Fruit fly (Drosophila melanogaster) whole organism, embryonic: ENCODE measurements around the gene Muc11A.
A peak's percentile ranks its signal among the peaks of the same experiment; 100 is the strongest.

Experiments used
- Abd-B ChIP-seq: fragments of 200-800 bp; sonication (Bioruptor generic); optimal IDR thresholded peaks from 2 replicates; lab custom pipeline; 2018; ENCODE audit warnings: missing biosample characterization, mild to moderate bottlenecking, missing genetic modification characterization, moderate library complexity
- Atf6 ChIP-seq: fragments of 200-800 bp; sonication (Bioruptor generic); IDR thresholded peaks from 2 replicates; pipeline ENCODE4 v1.3.6; 2022; ENCODE audit warnings: missing biosample characterization, missing genetic modification characterization
- CG10267 ChIP-seq: fragments of 200-800 bp; sonication (Bioruptor generic); optimal IDR thresholded peaks from 2 replicates; lab custom pipeline; 2018; ENCODE audit warnings: missing biosample characterization, mild to moderate bottlenecking, missing genetic modification characterization, moderate library complexity
- CG11695 ChIP-seq: fragments of 200-800 bp; sonication (Bioruptor generic); IDR thresholded peaks from 3 replicates; pipeline ENCODE4 v1.3.6; 2022; ENCODE audit warnings: missing biosample characterization, missing genetic modification characterization
- CG12071 ChIP-seq: fragments of 200-800 bp; sonication (Bioruptor generic); optimal IDR thresholded peaks from 3 replicates; lab custom pipeline; 2018; ENCODE audit warnings: missing biosample characterization, mild to moderate bottlenecking, missing genetic modification characterization
- CG12942 ChIP-seq: fragments of 200-800 bp; sonication (Bioruptor generic); optimal IDR thresholded peaks from 3 replicates; lab custom pipeline; 2016; ENCODE audit warnings: missing biosample characterization, missing genetic modification characterization
- CG13287 ChIP-seq: fragments of 200-800 bp; sonication (Bioruptor generic); IDR thresholded peaks from 2 replicates; pipeline ENCODE4 v1.3.6; 2022; ENCODE audit warnings: missing biosample characterization, missing genetic modification characterization; ENCODE audit not compliant: partially characterized antibody
- CG13894 ChIP-seq: fragments of 200-800 bp; sonication (Bioruptor generic); optimal IDR thresholded peaks from 3 replicates; lab custom pipeline; 2018; ENCODE audit warnings: missing biosample characterization, mild to moderate bottlenecking, missing genetic modification characterization, moderate library complexity
- CG14860 ChIP-seq: fragments of 200-800 bp; sonication (Bioruptor generic); IDR thresholded peaks from 3 replicates; pipeline ENCODE4 v1.3.6; 2022; ENCODE audit warnings: missing biosample characterization, missing genetic modification characterization; ENCODE audit not compliant: partially characterized antibody
- CG15601 ChIP-seq: fragments of 200-800 bp; sonication (Bioruptor generic); optimal IDR thresholded peaks from 3 replicates; lab custom pipeline; 2019; ENCODE audit warnings: missing biosample characterization, mild to moderate bottlenecking, missing genetic modification characterization, moderate library complexity
- CG16813 ChIP-seq: fragments of 200-800 bp; sonication (Bioruptor generic); IDR thresholded peaks from 3 replicates; pipeline ENCODE4 v1.3.6; 2022; ENCODE audit warnings: missing biosample characterization, missing genetic modification characterization; ENCODE audit not compliant: partially characterized antibody
- CG18476 ChIP-seq: fragments of 200-800 bp; sonication (Bioruptor generic); optimal IDR thresholded peaks from 2 replicates; lab custom pipeline; 2016; ENCODE audit warnings: missing biosample characterization, mild to moderate bottlenecking, missing genetic modification characterization
- CG18764 ChIP-seq: fragments of 200-800 bp; sonication (Bioruptor generic); optimal IDR thresholded peaks from 3 replicates; lab custom pipeline; 2016; ENCODE audit warnings: missing biosample characterization, missing genetic modification characterization
- CG2116 ChIP-seq: fragments of 200-800 bp; sonication (Bioruptor generic); optimal IDR thresholded peaks from 3 replicates; lab custom pipeline; 2018; ENCODE audit warnings: missing biosample characterization, mild to moderate bottlenecking, missing genetic modification characterization
- CG2199 ChIP-seq: fragments of 200-800 bp; sonication (Bioruptor generic); IDR thresholded peaks from 3 replicates; pipeline ENCODE4 v1.3.6; 2022; ENCODE audit warnings: missing biosample characterization, missing genetic modification characterization
- CG34376 ChIP-seq: fragments of 200-800 bp; sonication (Bioruptor generic); optimal IDR thresholded peaks from 2 replicates; lab custom pipeline; 2018; ENCODE audit warnings: missing biosample characterization, mild to moderate bottlenecking, missing genetic modification characterization
- CG34422 ChIP-seq: fragments of 200-800 bp; sonication (Bioruptor generic); IDR thresholded peaks from 3 replicates; pipeline ENCODE4 v1.3.6; 2022; ENCODE audit warnings: missing biosample characterization, missing genetic modification characterization
- CG4282 ChIP-seq: fragments of 200-800 bp; sonication (Bioruptor generic); optimal IDR thresholded peaks from 2 replicates; lab custom pipeline; 2016; ENCODE audit warnings: missing biosample characterization, missing genetic modification characterization
- CG4707 ChIP-seq: fragments of 200-800 bp; sonication (Bioruptor generic); optimal IDR thresholded peaks from 2 replicates; lab custom pipeline; 2018; ENCODE audit warnings: missing biosample characterization, mild to moderate bottlenecking, missing genetic modification characterization, moderate library complexity
- CG6689 ChIP-seq: fragments of 200-800 bp; sonication (Bioruptor generic); IDR thresholded peaks from 2 replicates; pipeline ENCODE4 v1.3.6; 2022; ENCODE audit warnings: missing biosample characterization, missing genetic modification characterization
- Camta ChIP-seq: fragments of 200-800 bp; sonication (Bioruptor generic); optimal IDR thresholded peaks from 2 replicates; lab custom pipeline; 2016; ENCODE audit warnings: missing biosample characterization, missing genetic modification characterization
- CkIIα-i1 ChIP-seq: fragments of 200-800 bp; sonication (Bioruptor generic); IDR thresholded peaks from 2 replicates; pipeline ENCODE4 v1.3.6; 2022; ENCODE audit warnings: missing biosample characterization, missing genetic modification characterization
- Eip74EF ChIP-seq, 2 experiments: fragments of 200-800 bp in 1 of 2; fragments of >200 bp in 1 of 2; sonication (Bioruptor generic) in 1 of 2; optimal IDR thresholded peaks; 2 replicates each; lab custom pipeline; 2017 to 2019; ENCODE audit warnings: missing biosample characterization in 2 of 2, missing genetic modification characterization in 2 of 2, mild to moderate bottlenecking in 1 of 2, moderate library complexity in 1 of 2
- Elba2 ChIP-seq: fragments of 200-800 bp; sonication (Bioruptor generic); optimal IDR thresholded peaks from 3 replicates; lab custom pipeline; 2016; ENCODE audit warnings: missing biosample characterization, missing genetic modification characterization
- Ets97D ChIP-seq: fragments of 200-800 bp; sonication (Bioruptor generic); optimal IDR thresholded peaks from 3 replicates; lab custom pipeline; 2016; ENCODE audit warnings: missing biosample characterization, missing genetic modification characterization
- HLH4C ChIP-seq: fragments of 200-800 bp; sonication (Bioruptor generic); IDR thresholded peaks from 3 replicates; pipeline ENCODE4 v1.3.6; 2022; ENCODE audit warnings: missing biosample characterization, missing genetic modification characterization; ENCODE audit not compliant: partially characterized antibody
- Hr39 ChIP-seq: fragments of >200 bp; optimal IDR thresholded peaks from 2 replicates; lab custom pipeline; 2017
- Lhr ChIP-seq: fragments of 200-800 bp; sonication (Bioruptor generic); optimal IDR thresholded peaks from 3 replicates; lab custom pipeline; 2017; ENCODE audit warnings: mild to moderate bottlenecking, missing biosample characterization, missing genetic modification reagents, missing genetic modification characterization
- Nf-YA ChIP-seq: fragments of 200-800 bp; sonication (Bioruptor generic); IDR thresholded peaks from 2 replicates; pipeline ENCODE4 v1.3.6; 2022; ENCODE audit warnings: missing biosample characterization, missing genetic modification characterization
- Side ChIP-seq: fragments of 200-800 bp; sonication (Bioruptor generic); optimal IDR thresholded peaks from 2 replicates; lab custom pipeline; 2016; ENCODE audit warnings: missing biosample characterization, missing genetic modification characterization
- Sox100B ChIP-seq: fragments of 200-800 bp; sonication (Bioruptor generic); optimal IDR thresholded peaks from 3 replicates; lab custom pipeline; 2018; ENCODE audit warnings: missing biosample characterization, mild to moderate bottlenecking, missing genetic modification characterization
- Usf ChIP-seq: fragments of 200-800 bp; sonication (Bioruptor generic); optimal IDR thresholded peaks from 2 replicates; lab custom pipeline; 2017; ENCODE audit warnings: missing genotype, missing biosample characterization, missing genetic modification characterization
- amos ChIP-seq: fragments of 200-800 bp; sonication (Bioruptor generic); IDR thresholded peaks from 2 replicates; pipeline ENCODE4 v1.3.6; 2022; ENCODE audit warnings: missing biosample characterization, missing genetic modification characterization; ENCODE audit not compliant: partially characterized antibody
- ase ChIP-seq: fragments of 200-800 bp; sonication (Bioruptor generic); IDR thresholded peaks from 3 replicates; pipeline ENCODE4 v1.3.6; 2022; ENCODE audit warnings: missing biosample characterization, missing genetic modification characterization
- dmrt99B ChIP-seq: fragments of 200-800 bp; sonication (Bioruptor generic); optimal IDR thresholded peaks from 2 replicates; lab custom pipeline; 2018; ENCODE audit warnings: missing biosample characterization, mild to moderate bottlenecking, missing genetic modification characterization, moderate library complexity
- emc ChIP-seq: fragments of 200-800 bp; sonication (Bioruptor generic); optimal IDR thresholded peaks from 2 replicates; lab custom pipeline; 2016; ENCODE audit warnings: missing biosample characterization, missing genetic modification characterization
- ftz-f1 ChIP-seq: fragments of 200-800 bp; sonication (Bioruptor generic); optimal IDR thresholded peaks from 2 replicates; lab custom pipeline; 2016; ENCODE audit warnings: missing biosample characterization, missing genetic modification characterization
- gt ChIP-seq: fragments of 200-800 bp; sonication (Bioruptor generic); IDR thresholded peaks from 2 replicates; pipeline ENCODE4 v1.3.6; 2022; ENCODE audit warnings: missing biosample characterization, missing genetic modification characterization
- hb ChIP-seq: fragments of 200-800 bp; sonication (Bioruptor generic); IDR thresholded peaks from 3 replicates; pipeline ENCODE4 v1.3.6; 2022; ENCODE audit warnings: missing biosample characterization, missing genetic modification characterization; ENCODE audit not compliant: partially characterized antibody
- her ChIP-seq: fragments of 200-800 bp; sonication (Bioruptor generic); optimal IDR thresholded peaks from 2 replicates; lab custom pipeline; 2016; ENCODE audit warnings: missing biosample characterization, missing genetic modification characterization
- kah ChIP-seq: fragments of 200-800 bp; sonication (Bioruptor generic); optimal IDR thresholded peaks from 2 replicates; lab custom pipeline; 2018; ENCODE audit warnings: missing biosample characterization, mild to moderate bottlenecking, missing genetic modification characterization
- p53 ChIP-seq: fragments of 200-800 bp; sonication (Bioruptor generic); optimal IDR thresholded peaks from 2 replicates; lab custom pipeline; 2016; ENCODE audit warnings: missing biosample characterization, missing genetic modification characterization
- sens ChIP-seq: fragments of 200-800 bp; sonication (Bioruptor generic); peaks from one replicate; lab custom pipeline; 2016; ENCODE audit warnings: missing biosample characterization, missing genetic modification characterization
- sima ChIP-seq: fragments of 200-800 bp; sonication (Bioruptor generic); optimal IDR thresholded peaks from 2 replicates; lab custom pipeline; 2016; ENCODE audit warnings: missing biosample characterization, missing genetic modification characterization
- so ChIP-seq: fragments of 200-800 bp; sonication (Bioruptor generic); IDR thresholded peaks from 3 replicates; pipeline ENCODE4 v1.3.6; 2022; ENCODE audit warnings: missing biosample characterization, missing genetic modification characterization
- toy ChIP-seq: fragments of 200-800 bp; sonication (Bioruptor generic); IDR thresholded peaks from 2 replicates; pipeline ENCODE4 v1.3.6; 2022; ENCODE audit warnings: missing biosample characterization, missing genetic modification characterization
- tx ChIP-seq: fragments of 200-800 bp; sonication (Bioruptor generic); optimal IDR thresholded peaks from 2 replicates; lab custom pipeline; 2016; ENCODE audit warnings: missing biosample characterization, missing genetic modification characterization
- unc-4 ChIP-seq: fragments of 200-800 bp; sonication (Bioruptor generic); IDR thresholded peaks from 2 replicates; pipeline ENCODE4 v1.3.6; 2022; ENCODE audit warnings: missing biosample characterization, missing genetic modification characterization; ENCODE audit not compliant: partially characterized antibody
- z ChIP-seq: fragments of 200-800 bp; sonication (Bioruptor generic); IDR thresholded peaks from 3 replicates; pipeline ENCODE4 v1.3.6; 2022; ENCODE audit warnings: missing biosample characterization, missing genetic modification characterization

Muc11A gene

DNA sequence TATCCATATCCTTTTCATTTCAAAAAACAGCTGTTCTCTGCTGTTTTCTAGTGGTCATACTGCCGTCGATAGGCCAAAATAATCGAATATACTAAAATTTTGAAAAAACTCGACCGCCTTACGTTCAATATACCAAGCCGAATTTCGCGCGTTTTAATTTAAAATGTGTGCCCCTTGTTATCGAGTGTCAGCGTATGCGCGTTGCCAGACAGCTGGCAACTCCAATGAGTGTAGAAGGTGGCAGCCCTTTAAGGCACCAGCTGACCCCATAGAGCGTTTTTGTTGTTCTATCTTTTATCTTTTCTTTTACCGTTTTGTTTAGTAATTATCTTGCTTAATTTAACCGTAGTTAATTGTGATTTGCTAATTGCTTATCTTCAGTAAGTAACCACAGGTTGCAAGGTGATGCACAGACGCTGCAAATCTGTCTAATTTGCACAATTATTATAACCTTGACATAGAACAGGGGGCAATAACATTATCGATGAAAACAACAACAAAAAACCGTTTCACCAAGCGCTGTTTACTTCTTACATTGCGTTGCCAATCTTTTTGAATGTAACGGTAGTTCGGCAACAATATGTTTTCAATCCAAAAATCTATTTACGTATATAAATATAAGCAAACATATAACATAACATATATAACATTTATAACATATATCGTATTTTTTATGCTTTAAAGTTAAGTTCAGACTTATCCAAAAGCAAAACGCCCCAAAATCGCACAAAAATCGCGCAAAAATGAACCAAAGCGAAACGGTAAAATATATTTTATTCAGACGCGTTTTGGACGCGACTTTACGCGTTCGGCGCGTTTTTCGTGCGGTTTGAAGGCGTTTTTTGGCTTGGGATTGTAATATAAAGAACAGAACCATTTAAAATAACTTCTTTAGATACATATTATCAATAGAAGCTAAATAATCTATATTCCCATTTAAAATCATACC lies 47.2 kb upstream of the Muc11A start, which contains the start of the genes CG1492 and regucalcin (continued):
- TF ChIP-seq Usf (no peak), CG12942 (GFP tag; lab: Kevin White, UChicago) (no peak), CG13894 (tag; lab: Kevin White, UChicago) (no peak), amos (GFP tag; lab: Robert Waterston, UW) (peak; percentile 45; the same call in 1 of the 2 replicates), Sox100B (GFP tag; lab: Kevin White, UChicago) (no peak), CG34422 (GFP tag; lab: Robert Waterston, UW) (no peak), CG4707 (no peak), Hr39 (lab: Kevin White, UChicago) (no peak), Abd-B (GFP tag; lab: Kevin White, UChicago) (peak; percentile 12), p53 (no peak), sima (no peak), unc-4 (GFP tag; lab: Robert Waterston, UW) (peak; percentile 46; the same call in 1 of the 2 replicates), toy (GFP tag; lab: Robert Waterston, UW) (no peak), CG2199 (GFP tag; lab: Robert Waterston, UW) (no peak), Atf6 (GFP tag; lab: Robert Waterston, UW) (no peak), CkIIα-i1 (no peak), CG12071 (GFP tag; lab: Kevin White, UChicago) (no peak), gt (GFP tag; lab: Robert Waterston, UW) (no peak), CG6689 (no peak), HLH4C (GFP tag; lab: Robert Waterston, UW) (0 out of 3 replicates have a peak, but pooled peaks have one; percentile 42), Camta (no peak), CG34376 (GFP tag; lab: Kevin White, UChicago) (peak; percentile 7), Elba2 (GFP tag; lab: Kevin White, UChicago) (no peak), ftz-f1 (GFP tag; lab: Kevin White, UChicago) (peak; percentile 89), Eip74EF (GFP tag; optimal IDR thresholded peaks at IDR 0.05; lab: Kevin White, UChicago) (no peak), her (GFP tag; lab: Kevin White, UChicago) (no peak), kah (GFP tag; lab: Kevin White, UChicago) (no peak), CG18764 (no peak), z (GFP tag; lab: Robert Waterston, UW) (no peak), CG2116 (GFP tag; lab: Kevin White, UChicago) (peak; percentile 88), emc (GFP tag; lab: Kevin White, UChicago) (no peak), Lhr (GFP tag; lab: Kevin White, UChicago) (peak; percentile 10), CG15601 (no peak), ase (no peak), CG14860 (0 out of 3 replicates have a peak, but pooled peaks have one; percentile 36), CG13287 (peak; percentile 59), CG11695 (no peak), CG4282 (GFP tag; lab: Kevin White, UChicago) (no peak), hb (no peak), dmrt99B (tag; lab: Kevin White, UChicago) (no peak), Ets97D (GFP tag; lab: Kevin White, UChicago) (peak; percentile 39), Side (GFP tag; lab: Kevin White, UChicago) (no peak), so (GFP tag; lab: Robert Waterston, UW) (no peak), CG10267 (tag; lab: Kevin White, UChicago) (peak; percentile 57), CG16813 (GFP tag; lab: Robert Waterston, UW) (peak; percentile 54; the same call in 2 of the 3 replicates), tx (no peak), Nf-YA (GFP tag; lab: Robert Waterston, UW) (no peak), sens (GFP tag; lab: Kevin White, UChicago) (peak; percentile 7), CG18476 (GFP tag; lab: Kevin White, UChicago) (no peak)
